Worm (Caenorhabditis elegans) whole organism, L1 larva: ENCODE data around the gene sex-1.

Experiments used
- fkh-10 ChIP-seq: sonication (generic microtip); optimal IDR thresholded peaks from 2 replicates; lab custom pipeline; 2017; ENCODE audit warnings: missing biosample characterization, missing genetic modification reagents, missing genetic modification characterization
- rnt-1 ChIP-seq: sonication (generic microtip); optimal IDR thresholded peaks from 2 replicates; lab custom pipeline; 2016; ENCODE audit warnings: mild to moderate bottlenecking, missing genetic modification characterization, moderate library complexity, missing compliant biosample characterization

ce11 chrX:10208481-10208880 is 3.3 kb upstream of the sex-1 start:
- no peak for TF ChIP-seq rnt-1
- TF ChIP-seq fkh-10: no peak
